Worm (Caenorhabditis elegans): ENCODE results near the gene C33G3.5.

The C33G3.5 gene

ce11 chrX:14063830-14064229, 14.6 kb downstream of the C33G3.5 start:
- TF ChIP-seq hmg-4 (GFP tag; optimal IDR thresholded peaks at IDR 0.05) (peak; percentile 95), ama-1 (optimal IDR thresholded peaks at IDR 0.05) (no peak), ceh-36 (tag; optimal IDR thresholded peaks at IDR 0.05) (peak; percentile 96), sea-1 (GFP tag; conservative IDR thresholded peaks at IDR 0.05) (peak; percentile 98), tbx-11 (GFP tag; IDR thresholded peaks at IDR 0.05) (peak; percentile 95), flt-1 (GFP tag; IDR thresholded peaks at IDR 0.05) (peak; percentile 99), F13C5.2 (tag; optimal IDR thresholded peaks at IDR 0.05) (peak; percentile 98), ceh-13 (GFP tag; optimal IDR thresholded peaks at IDR 0.05) (peak; percentile 90), hnd-1 (tag; optimal IDR thresholded peaks at IDR 0.05) (peak; percentile 93), ets-7 (tag; optimal IDR thresholded peaks at IDR 0.05) (peak; percentile 89), tra-4 (tag; optimal IDR thresholded peaks at IDR 0.05) (peak; percentile 92), scrt-1 (GFP tag; IDR thresholded peaks at IDR 0.05) (peak; percentile 98), tbx-37 (GFP tag; conservative IDR thresholded peaks at IDR 0.05) (peak; percentile 94), aly-1 (tag; optimal IDR thresholded peaks at IDR 0.05) (peak; percentile 91), hmbx-1 (tag; optimal IDR thresholded peaks at IDR 0.05) (peak; percentile 91), pes-1 (GFP tag; IDR thresholded peaks at IDR 0.05) (peak; percentile 97), B0310.2 (tag; optimal IDR thresholded peaks at IDR 0.05) (peak; percentile 95)

DNA sequence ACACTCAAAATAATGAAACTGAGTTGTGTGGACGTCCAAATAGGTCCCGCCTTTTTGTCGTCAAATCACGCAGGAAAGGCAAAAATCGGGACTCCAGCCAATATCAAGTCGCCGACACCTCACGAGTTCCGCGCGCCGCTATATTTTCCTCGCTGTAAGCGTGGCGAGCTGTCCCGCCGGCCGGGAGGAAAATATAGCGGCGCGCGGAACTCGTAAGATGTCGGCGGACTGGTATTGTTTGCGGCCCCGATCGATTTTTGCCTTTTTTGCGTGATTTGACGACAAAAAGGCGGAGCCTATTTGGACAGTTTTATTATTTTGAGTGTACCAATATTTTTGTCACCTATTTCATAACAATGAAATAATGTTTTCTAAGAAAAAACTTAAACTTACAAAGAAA, 15.7 kb downstream of the C33G3.5 start:
- TF ChIP-seq hnd-1 (tag; optimal IDR thresholded peaks at IDR 0.05) (no peak), ets-7 (tag; optimal IDR thresholded peaks at IDR 0.05) (no peak), ceh-13 (GFP tag; optimal IDR thresholded peaks at IDR 0.05) (no peak), ama-1 (optimal IDR thresholded peaks at IDR 0.05) (no peak), pes-1 (GFP tag; IDR thresholded peaks at IDR 0.05) (no peak), sea-1 (GFP tag; conservative IDR thresholded peaks at IDR 0.05) (no peak), ceh-36 (tag; optimal IDR thresholded peaks at IDR 0.05) (no peak), hmbx-1 (tag; optimal IDR thresholded peaks at IDR 0.05) (no peak), B0310.2 (tag; optimal IDR thresholded peaks at IDR 0.05) (no peak), hmg-4 (GFP tag; optimal IDR thresholded peaks at IDR 0.05) (no peak), tbx-11 (GFP tag; IDR thresholded peaks at IDR 0.05) (no peak), flt-1 (GFP tag; IDR thresholded peaks at IDR 0.05) (no peak), F13C5.2 (tag; optimal IDR thresholded peaks at IDR 0.05) (no peak), tbx-37 (GFP tag; conservative IDR thresholded peaks at IDR 0.05) (no peak), scrt-1 (GFP tag; IDR thresholded peaks at IDR 0.05) (no peak), aly-1 (tag; optimal IDR thresholded peaks at IDR 0.05) (no peak), tra-4 (tag; optimal IDR thresholded peaks at IDR 0.05) (no peak)

DNA sequence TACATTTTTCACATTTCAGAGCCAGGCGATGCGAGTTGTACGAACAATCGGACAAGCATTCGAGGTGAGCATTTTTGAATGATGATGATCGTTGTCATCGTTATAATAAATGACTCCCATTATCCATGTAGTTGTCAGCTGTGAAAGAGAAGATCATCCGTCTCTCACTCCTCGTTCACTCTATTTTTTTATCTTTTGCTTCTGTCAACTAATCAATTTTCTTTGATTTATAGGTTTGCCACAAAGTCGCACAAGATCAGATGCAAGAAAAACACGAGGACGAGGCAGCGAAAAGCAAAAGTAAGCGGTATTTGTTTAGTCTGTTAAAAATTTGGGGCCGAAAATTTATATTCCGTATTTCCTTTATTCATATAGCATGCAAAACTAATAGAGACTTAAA, 21.9 kb downstream of the C33G3.5 start:
- no peak for TF ChIP-seq tra-4 (tag; optimal IDR thresholded peaks at IDR 0.05)
- no peak for TF ChIP-seq tbx-11 (GFP tag; IDR thresholded peaks at IDR 0.05)
- no peak for TF ChIP-seq ceh-36 (tag; optimal IDR thresholded peaks at IDR 0.05)
- no peak for TF ChIP-seq ets-7 (tag; optimal IDR thresholded peaks at IDR 0.05)
- no peak for TF ChIP-seq tbx-37 (GFP tag; conservative IDR thresholded peaks at IDR 0.05)
- TF ChIP-seq B0310.2 (tag; optimal IDR thresholded peaks at IDR 0.05), result no peak
- no peak for TF ChIP-seq ama-1 (optimal IDR thresholded peaks at IDR 0.05)
- TF ChIP-seq hmg-4 (GFP tag; optimal IDR thresholded peaks at IDR 0.05), result no peak
- no peak for TF ChIP-seq aly-1 (tag; optimal IDR thresholded peaks at IDR 0.05)
- TF ChIP-seq hnd-1 (tag; optimal IDR thresholded peaks at IDR 0.05), result no peak
- TF ChIP-seq F13C5.2 (tag; optimal IDR thresholded peaks at IDR 0.05), result no peak
- no peak for TF ChIP-seq flt-1 (GFP tag; IDR thresholded peaks at IDR 0.05)
- TF ChIP-seq pes-1 (GFP tag; IDR thresholded peaks at IDR 0.05), result no peak

- no peak for TF ChIP-seq scrt-1 (GFP tag; IDR thresholded peaks at IDR 0.05)
- TF ChIP-seq pes-1 (GFP tag; IDR thresholded peaks at IDR 0.05), result no peak
- TF ChIP-seq tra-4 (tag; optimal IDR thresholded peaks at IDR 0.05), result no peak
- TF ChIP-seq hmbx-1 (tag; optimal IDR thresholded peaks at IDR 0.05), result no peak
- TF ChIP-seq ets-7 (tag; optimal IDR thresholded peaks at IDR 0.05), result no peak
- TF ChIP-seq hmg-4 (GFP tag; optimal IDR thresholded peaks at IDR 0.05), result no peak
- TF ChIP-seq ceh-36 (tag; optimal IDR thresholded peaks at IDR 0.05), result no peak
- no peak for TF ChIP-seq ama-1 (optimal IDR thresholded peaks at IDR 0.05)
- TF ChIP-seq flt-1 (GFP tag; IDR thresholded peaks at IDR 0.05), result no peak
- no peak for TF ChIP-seq F13C5.2 (tag; optimal IDR thresholded peaks at IDR 0.05)
- no peak for TF ChIP-seq ceh-13 (GFP tag; optimal IDR thresholded peaks at IDR 0.05)
Observed at ce11 chrX:14055715-14056114, 22.8 kb downstream of the C33G3.5 start.

DNA sequence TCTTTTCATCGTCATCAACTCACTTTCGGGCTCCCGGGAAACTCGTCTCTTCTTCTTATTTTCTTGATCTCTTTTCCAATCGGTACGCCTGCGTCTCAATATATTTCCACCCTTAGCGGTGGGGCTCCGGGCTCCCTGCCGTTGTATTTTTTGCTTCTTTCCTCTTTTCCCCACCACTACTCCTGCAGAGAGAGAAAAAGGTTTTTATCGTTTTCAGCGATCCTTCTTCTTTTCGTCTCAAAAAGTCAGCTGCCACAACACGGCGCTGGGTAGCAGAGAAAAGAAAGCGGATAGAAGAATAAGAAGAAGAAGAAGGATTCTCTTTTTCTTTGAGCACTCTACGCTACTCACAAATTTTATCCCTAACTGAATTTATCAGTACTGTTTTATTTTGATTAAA, 23.7 kb downstream of the C33G3.5 start:
- 0 out of 2 replicates have a peak, but pooled peaks have one; percentile 26 for TF ChIP-seq pes-1 (GFP tag; IDR thresholded peaks at IDR 0.05)
- TF ChIP-seq tbx-37 (GFP tag; conservative IDR thresholded peaks at IDR 0.05), result no peak
- no peak for TF ChIP-seq aly-1 (tag; optimal IDR thresholded peaks at IDR 0.05)

ce11 chrX:14053754-14054153, 24.7 kb downstream of the C33G3.5 start:
- no peak for TF ChIP-seq ama-1 (optimal IDR thresholded peaks at IDR 0.05)
- no peak for TF ChIP-seq tbx-11 (GFP tag; IDR thresholded peaks at IDR 0.05)
- no peak for TF ChIP-seq ets-7 (tag; optimal IDR thresholded peaks at IDR 0.05)
- TF ChIP-seq B0310.2 (tag; optimal IDR thresholded peaks at IDR 0.05), result no peak
- TF ChIP-seq F13C5.2 (tag; optimal IDR thresholded peaks at IDR 0.05), result no peak
- TF ChIP-seq aly-1 (tag; optimal IDR thresholded peaks at IDR 0.05), result no peak
- TF ChIP-seq tra-4 (tag; optimal IDR thresholded peaks at IDR 0.05), result no peak
- no peak for TF ChIP-seq pes-1 (GFP tag; IDR thresholded peaks at IDR 0.05)
- no peak for TF ChIP-seq scrt-1 (GFP tag; IDR thresholded peaks at IDR 0.05)
- TF ChIP-seq hnd-1 (tag; optimal IDR thresholded peaks at IDR 0.05), result no peak

DNA sequence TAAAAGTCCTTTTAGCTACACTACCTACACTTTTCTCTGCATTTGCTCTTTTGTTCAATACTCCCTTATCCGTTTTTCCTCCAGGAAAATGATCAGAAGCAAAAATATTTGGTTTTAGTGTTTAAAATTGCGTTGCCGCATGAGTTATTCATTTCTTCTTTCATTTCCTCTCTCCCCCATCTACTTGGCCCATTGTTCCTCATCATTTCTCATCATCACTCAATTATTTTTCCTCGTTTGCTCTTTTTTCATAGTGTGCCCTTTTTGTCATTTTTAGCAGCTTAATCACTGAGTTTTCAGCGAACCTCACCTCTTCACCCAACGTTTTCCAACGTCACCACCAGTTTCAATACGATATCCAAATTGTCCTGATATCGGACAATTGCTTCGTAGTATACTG, 29.2 kb downstream of the C33G3.5 start, which contains the start of gene dyc-1:
Gene dyc-1 (plus strand): TSS at position 301 of the 400 bp plus-strand sequence.
- TF ChIP-seq hmg-4 (GFP tag; optimal IDR thresholded peaks at IDR 0.05) (no peak), hnd-1 (tag; optimal IDR thresholded peaks at IDR 0.05) (no peak), tbx-37 (GFP tag; conservative IDR thresholded peaks at IDR 0.05) (no peak), flt-1 (GFP tag; IDR thresholded peaks at IDR 0.05) (no peak), ceh-36 (tag; optimal IDR thresholded peaks at IDR 0.05) (no peak), B0310.2 (tag; optimal IDR thresholded peaks at IDR 0.05) (no peak), ceh-13 (GFP tag; optimal IDR thresholded peaks at IDR 0.05) (no peak), scrt-1 (GFP tag; IDR thresholded peaks at IDR 0.05) (no peak), F13C5.2 (tag; optimal IDR thresholded peaks at IDR 0.05) (no peak)

ce11 chrX:14047609-14048008, 30.9 kb downstream of the C33G3.5 start:
- no peak for TF ChIP-seq ceh-13 (GFP tag; optimal IDR thresholded peaks at IDR 0.05)
